Worm (Caenorhabditis elegans) whole organism, mixed stage, embryonic: ENCODE data around the gene unc-17.

Source experiments
- bed-3 ChIP-seq: fragments of 200-800 bp; sonication (Bioruptor generic); optimal IDR thresholded peaks from 3 replicates; lab custom pipeline; 2018; ENCODE audit warnings: mild to moderate bottlenecking, missing genetic modification characterization, moderate library complexity, missing compliant biosample characterization
- elt-3 ChIP-seq: fragments of 150-350 bp; optimal IDR thresholded peaks from 2 replicates; lab custom pipeline; 2014; ENCODE audit warnings: missing biosample characterization, missing genetic modification characterization
- ham-2 ChIP-seq: fragments of 200-800 bp; sonication (Bioruptor generic); optimal IDR thresholded peaks from 2 replicates; lab custom pipeline; 2018; ENCODE audit warnings: mild to moderate bottlenecking, missing genetic modification characterization, missing compliant biosample characterization
- lin-13 ChIP-seq: fragments of 150-350 bp; optimal IDR thresholded peaks from 2 replicates; lab custom pipeline; 2014; ENCODE audit warnings: missing biosample characterization, missing genetic modification characterization
- mep-1 ChIP-seq: fragments of 150-350 bp; optimal IDR thresholded peaks from 2 replicates; lab custom pipeline; 2017; ENCODE audit warnings: missing biosample characterization, missing genetic modification reagents, missing genetic modification characterization, inconsistent platforms
- nhr-237 ChIP-seq: fragments of 150-350 bp; optimal IDR thresholded peaks from 2 replicates; lab custom pipeline; 2014; ENCODE audit warnings: missing biosample characterization, missing genetic modification characterization
- nhr-28 ChIP-seq: fragments of 150-350 bp; optimal IDR thresholded peaks from 2 replicates; lab custom pipeline; 2014; ENCODE audit warnings: missing biosample characterization, missing genetic modification characterization
- pha-4 ChIP-seq: fragments of 150-350 bp; optimal IDR thresholded peaks from 2 replicates; lab custom pipeline; 2018; ENCODE audit warnings: missing biosample characterization, missing genetic modification reagents, missing genetic modification characterization
- snpc-4 ChIP-seq: fragments of 150-350 bp; optimal IDR thresholded peaks from 2 replicates; lab custom pipeline; 2014; ENCODE audit warnings: missing biosample characterization, missing genetic modification characterization

- TF ChIP-seq nhr-237 (tag; lab: Kevin White, UChicago) = no peak
- no peak for TF ChIP-seq snpc-4 (tag; lab: Kevin White, UChicago)
- TF ChIP-seq pha-4 = no peak
- TF ChIP-seq mep-1 (tag; lab: Kevin White, UChicago) = no peak
- no peak for TF ChIP-seq elt-3 (tag; lab: Kevin White, UChicago)
- no peak for TF ChIP-seq nhr-28 (tag; lab: Kevin White, UChicago)
- no peak for TF ChIP-seq lin-13 (tag; lab: Kevin White, UChicago)
- TF ChIP-seq ham-2 (GFP tag; lab: Kevin White, UChicago) = no peak
- TF ChIP-seq bed-3 (GFP tag; lab: Kevin White, UChicago) = no peak
These were observed 11.4 kb downstream of the unc-17 start, which contains the start of gene ltah-1.2 for ce11 chrIV:3613022-3613605.
